Worm (Caenorhabditis elegans) whole organism, late embryonic: ENCODE results near the gene catp-5.
A peak's percentile ranks its signal among the peaks of the same experiment; 100 is the strongest.

Experiments
- C38D4.7 ChIP-seq: fragments of 200-800 bp; sonication (Bioruptor generic); optimal IDR thresholded peaks from 2 replicates; lab custom pipeline; 2018; ENCODE audit warnings: mild to moderate bottlenecking, missing genetic modification characterization, moderate library complexity, missing compliant biosample characterization
- F13H6.1 ChIP-seq: sonication (generic microtip); optimal IDR thresholded peaks from 2 replicates; lab custom pipeline; 2016; ENCODE audit warnings: missing genetic modification characterization, missing compliant biosample characterization
- T23F11.4 ChIP-seq: fragments of 200-800 bp; sonication (Bioruptor generic); optimal IDR thresholded peaks from 2 replicates; lab custom pipeline; 2018; ENCODE audit warnings: mild to moderate bottlenecking, missing genetic modification characterization, missing compliant biosample characterization
- ama-1 ChIP-seq: fragments of 150-350 bp; optimal IDR thresholded peaks from 2 replicates; lab custom pipeline; 2014
- ceh-18 ChIP-seq: sonication (generic microtip); optimal IDR thresholded peaks from 2 replicates; lab custom pipeline; 2016; ENCODE audit warnings: missing genetic modification characterization, missing compliant biosample characterization
- ceh-2 ChIP-seq: sonication (generic microtip); optimal IDR thresholded peaks from 2 replicates; lab custom pipeline; 2016; ENCODE audit warnings: missing genotype, missing genetic modification characterization, missing compliant biosample characterization
- ceh-22 ChIP-seq: sonication (generic microtip); optimal IDR thresholded peaks from 2 replicates; lab custom pipeline; 2017; ENCODE audit warnings: missing biosample characterization, missing genetic modification characterization
- ceh-30 ChIP-seq: fragments of 150-350 bp; optimal IDR thresholded peaks from 2 replicates; lab custom pipeline; 2014; ENCODE audit warnings: missing biosample characterization, missing genetic modification characterization
- ceh-31 ChIP-seq: sonication (generic microtip); optimal IDR thresholded peaks from 2 replicates; lab custom pipeline; 2016; ENCODE audit warnings: missing genetic modification characterization, missing compliant biosample characterization
- ceh-34 ChIP-seq: sonication (generic microtip); optimal IDR thresholded peaks from 2 replicates; lab custom pipeline; 2016; ENCODE audit warnings: mild to moderate bottlenecking, missing genetic modification characterization, missing compliant biosample characterization
- ceh-45 ChIP-seq: fragments of 200-800 bp; sonication (Bioruptor generic); IDR thresholded peaks from 2 replicates; pipeline ENCODE4 v1.3.6; 2022; ENCODE audit warnings: missing genetic modification reagents, missing genetic modification characterization, missing compliant biosample characterization
- elt-2 ChIP-seq: sonication (generic microtip); optimal IDR thresholded peaks from 2 replicates; lab custom pipeline; 2016; ENCODE audit warnings: missing genetic modification reagents, missing genetic modification characterization, missing compliant biosample characterization
- elt-4 ChIP-seq: sonication (generic microtip); optimal IDR thresholded peaks from 2 replicates; lab custom pipeline; 2016; ENCODE audit warnings: missing genetic modification characterization, missing compliant biosample characterization
- ets-4 ChIP-seq: sonication (generic microtip); optimal IDR thresholded peaks from 2 replicates; lab custom pipeline; 2016; ENCODE audit warnings: missing genetic modification characterization, missing compliant biosample characterization
- fax-1 ChIP-seq: sonication (generic microtip); optimal IDR thresholded peaks from 2 replicates; lab custom pipeline; 2016; ENCODE audit warnings: missing genotype, missing genetic modification characterization, missing compliant biosample characterization
- fkh-10 ChIP-seq: fragments of 150-350 bp; optimal IDR thresholded peaks from 2 replicates; lab custom pipeline; 2014; ENCODE audit warnings: missing biosample characterization, missing genetic modification reagents, missing genetic modification characterization
- fkh-6 ChIP-seq: sonication (generic microtip); optimal IDR thresholded peaks from 2 replicates; lab custom pipeline; 2016; ENCODE audit warnings: missing genetic modification characterization, missing compliant biosample characterization
- hlh-30 ChIP-seq: sonication (generic microtip); optimal IDR thresholded peaks from 2 replicates; lab custom pipeline; 2017; ENCODE audit warnings: antibody characterized with exemption, missing genetic modification characterization, missing compliant biosample characterization; ENCODE audit not compliant: insufficient read depth
- hlh-6 ChIP-seq: sonication (generic microtip); optimal IDR thresholded peaks from 2 replicates; lab custom pipeline; 2016; ENCODE audit warnings: missing genotype, missing genetic modification characterization, missing compliant biosample characterization
- hlh-8 ChIP-seq: sonication (generic microtip); optimal IDR thresholded peaks from 2 replicates; lab custom pipeline; 2016; ENCODE audit warnings: missing genotype, missing genetic modification characterization, missing compliant biosample characterization
- lin-11 ChIP-seq: fragments of 200-800 bp; sonication (Bioruptor generic); optimal IDR thresholded peaks from 2 replicates; lab custom pipeline; 2018; ENCODE audit warnings: mild to moderate bottlenecking, missing genetic modification characterization, missing compliant biosample characterization
- madf-2 ChIP-seq: sonication (generic microtip); optimal IDR thresholded peaks from 2 replicates; lab custom pipeline; 2017; ENCODE audit warnings: missing genetic modification characterization, missing compliant biosample characterization
- nfya-1 ChIP-seq: sonication (generic microtip); optimal IDR thresholded peaks from 2 replicates; lab custom pipeline; 2017; ENCODE audit warnings: missing genetic modification characterization, mild to moderate bottlenecking, missing compliant biosample characterization, antibody characterized with exemption, moderate library complexity
- npax-4 ChIP-seq: sonication (generic microtip); optimal IDR thresholded peaks from 2 replicates; lab custom pipeline; 2016; ENCODE audit warnings: missing genetic modification characterization, missing compliant biosample characterization
- pag-3 ChIP-seq: sonication (generic microtip); optimal IDR thresholded peaks from 2 replicates; lab custom pipeline; 2016; ENCODE audit warnings: missing compliant biosample characterization, missing genetic modification characterization, borderline replicate concordance
- pat-9 ChIP-seq: fragments of 200-800 bp; sonication (Bioruptor generic); optimal IDR thresholded peaks from 2 replicates; lab custom pipeline; 2018; ENCODE audit warnings: mild to moderate bottlenecking, missing genetic modification characterization, moderate library complexity, missing compliant biosample characterization
- pqm-1 ChIP-seq: sonication (generic microtip); optimal IDR thresholded peaks from 2 replicates; lab custom pipeline; 2016; ENCODE audit warnings: missing genetic modification characterization, missing compliant biosample characterization
- ref-2 ChIP-seq: sonication (generic microtip); optimal IDR thresholded peaks from 2 replicates; lab custom pipeline; 2016; ENCODE audit warnings: missing genetic modification characterization, missing compliant biosample characterization
- rnt-1 ChIP-seq: sonication (generic microtip); optimal IDR thresholded peaks from 2 replicates; lab custom pipeline; 2016; ENCODE audit warnings: missing genetic modification characterization, missing compliant biosample characterization
- sdc-2 ChIP-seq: sonication (generic microtip); optimal IDR thresholded peaks from 2 replicates; lab custom pipeline; 2016; ENCODE audit warnings: missing genotype, missing genetic modification characterization, missing compliant biosample characterization
- sox-4 ChIP-seq: sonication (generic microtip); optimal IDR thresholded peaks from 2 replicates; lab custom pipeline; 2017; ENCODE audit warnings: mild to moderate bottlenecking, missing genetic modification characterization, inconsistent platforms, missing compliant biosample characterization
- syd-9 ChIP-seq: sonication (generic microtip); optimal IDR thresholded peaks from 2 replicates; lab custom pipeline; 2016; ENCODE audit warnings: mild to moderate bottlenecking, missing genetic modification characterization, moderate library complexity, missing compliant biosample characterization
- tbx-2 ChIP-seq: sonication (generic microtip); optimal IDR thresholded peaks from 2 replicates; lab custom pipeline; 2016; ENCODE audit warnings: missing genetic modification characterization, missing compliant biosample characterization
- tbx-7 ChIP-seq: sonication (generic microtip); optimal IDR thresholded peaks from 2 replicates; lab custom pipeline; 2016; ENCODE audit warnings: missing genotype, missing genetic modification characterization, missing compliant biosample characterization
- ttx-3 ChIP-seq: sonication (generic microtip); optimal IDR thresholded peaks from 2 replicates; lab custom pipeline; 2016; ENCODE audit warnings: missing genetic modification reagents, missing genetic modification characterization, missing compliant biosample characterization
- unc-3 ChIP-seq, 2 experiments: fragments of 200-800 bp in 1 of 2; sonication (Bioruptor generic) in 1 of 2; sonication (generic microtip) in 1 of 2; conservative IDR thresholded peaks in 1 of 2; optimal IDR thresholded peaks in 1 of 2; 2 replicates each; pipeline versions ENCODE4 v1.3.6 to Lab custom; 2016 to 2022; ENCODE audit warnings: missing compliant biosample characterization in 2 of 2, missing genetic modification characterization in 2 of 2, missing genetic modification reagents in 1 of 2
- unc-42 ChIP-seq: sonication (generic microtip); optimal IDR thresholded peaks from 2 replicates; lab custom pipeline; 2016; ENCODE audit warnings: missing genotype, missing genetic modification characterization, missing compliant biosample characterization
- unc-55 ChIP-seq: sonication (generic microtip); optimal IDR thresholded peaks from 2 replicates; lab custom pipeline; 2017; ENCODE audit warnings: missing biosample characterization, missing genetic modification reagents, missing genetic modification characterization
- zip-5 ChIP-seq: sonication (generic microtip); optimal IDR thresholded peaks from 2 replicates; lab custom pipeline; 2016; ENCODE audit warnings: missing genetic modification characterization, missing compliant biosample characterization
- ztf-16 ChIP-seq: sonication (generic microtip); optimal IDR thresholded peaks from 2 replicates; lab custom pipeline; 2017; ENCODE audit warnings: missing genetic modification characterization, missing compliant biosample characterization

Gene catp-5

ce11 chrX:8059999-8060398 lies 38.7 kb downstream of the catp-5 start:
- TF ChIP-seq T23F11.4 (GFP tag; lab: Kevin White, UChicago) = no peak
- TF ChIP-seq ceh-18 (tag; lab: Kevin White, UChicago) = no peak
- no peak for TF ChIP-seq ceh-45 (GFP tag; lab: Robert Waterston, UW)
- TF ChIP-seq sdc-2 = no peak
- TF ChIP-seq unc-3 (GFP tag; conservative IDR thresholded peaks at IDR 0.05; lab: Robert Waterston, UW) = no peak
- no peak for TF ChIP-seq unc-3 (tag; optimal IDR thresholded peaks at IDR 0.05; lab: Kevin White, UChicago)
- no peak for TF ChIP-seq C38D4.7 (GFP tag; lab: Kevin White, UChicago)
- TF ChIP-seq pat-9 (tag; lab: Kevin White, UChicago) = no peak
- TF ChIP-seq syd-9 (tag; lab: Kevin White, UChicago) = no peak
- TF ChIP-seq ets-4 (tag; lab: Kevin White, UChicago) = no peak
- no peak for TF ChIP-seq zip-5 (tag; lab: Kevin White, UChicago)
- TF ChIP-seq ttx-3 (tag; lab: Kevin White, UChicago) = no peak
- no peak for TF ChIP-seq F13H6.1 (tag; lab: Kevin White, UChicago)
- TF ChIP-seq nfya-1 (tag; lab: Kevin White, UChicago) = no peak
- no peak for TF ChIP-seq sox-4 (tag; lab: Kevin White, UChicago)
- TF ChIP-seq, all 69 proteins: peak for 0

DNA sequence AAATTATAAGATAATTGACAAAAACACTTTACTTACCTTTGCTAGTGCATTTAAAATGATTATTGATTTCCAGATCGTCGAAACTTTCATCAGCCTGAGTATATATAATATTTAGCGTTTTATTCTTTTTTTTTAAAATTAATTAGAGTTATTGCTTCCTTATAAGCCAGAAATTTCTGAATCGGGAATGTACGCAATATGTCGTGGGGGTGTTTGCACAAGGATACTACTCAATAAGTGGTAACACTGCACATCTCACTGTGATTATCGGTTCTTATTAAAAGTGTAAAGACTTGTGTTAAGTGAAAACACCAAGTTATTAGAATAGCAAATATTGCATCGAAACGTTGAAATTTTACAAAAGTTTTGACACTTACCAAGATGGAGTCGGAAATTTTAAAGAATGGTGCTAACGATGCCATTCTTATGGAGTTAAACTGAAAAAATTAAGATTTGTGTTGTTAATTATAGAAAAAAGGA lies 40.8 kb downstream of the catp-5 start, which contains the start of gene dim-1:
TSS of gene dim-1 (minus strand) at position 430 of the 480 bp plus-strand sequence.
- TF ChIP-seq ref-2 (tag; lab: Kevin White, UChicago) (no peak), ceh-2 (tag; lab: Kevin White, UChicago) (no peak), ceh-18 (tag; lab: Kevin White, UChicago) (no peak)

DNA sequence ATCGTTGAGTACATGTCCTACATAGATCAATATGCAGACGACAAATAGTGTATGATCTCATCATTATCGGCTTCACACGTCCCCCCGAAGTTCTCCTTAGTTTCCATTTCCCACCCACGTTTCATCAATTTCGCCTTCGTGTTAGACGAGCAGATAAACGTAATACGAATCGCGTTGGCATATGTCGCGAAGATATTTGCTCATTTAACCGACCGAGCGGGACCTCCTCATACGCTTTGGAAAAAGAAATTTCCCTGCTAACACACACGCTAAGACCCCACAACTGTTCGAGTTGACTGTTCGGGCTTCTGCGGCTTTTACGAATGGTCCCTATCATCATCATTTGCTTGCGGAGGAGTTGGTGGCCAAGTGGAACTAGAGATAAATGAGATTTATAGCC lies 44.2 kb downstream of the catp-5 start:
- no peak for TF ChIP-seq ttx-3 (tag; lab: Kevin White, UChicago)
- peak; percentile 3 for TF ChIP-seq ceh-18 (tag; lab: Kevin White, UChicago)
- TF ChIP-seq hlh-30 (tag; lab: Kevin White, UChicago) = no peak
- peak; percentile 42 for TF ChIP-seq ceh-34 (tag; lab: Kevin White, UChicago)
- TF ChIP-seq zip-5 (tag; lab: Kevin White, UChicago) = no peak
- no peak for TF ChIP-seq unc-3 (GFP tag; conservative IDR thresholded peaks at IDR 0.05; lab: Robert Waterston, UW)
- no peak for TF ChIP-seq unc-3 (tag; optimal IDR thresholded peaks at IDR 0.05; lab: Kevin White, UChicago)
- TF ChIP-seq unc-42 (tag; lab: Kevin White, UChicago) = no peak
- peak; percentile 26 for TF ChIP-seq unc-55
- no peak for TF ChIP-seq elt-2 (tag; lab: Kevin White, UChicago)
- no peak for TF ChIP-seq fax-1
- no peak for TF ChIP-seq lin-11 (tag; lab: Kevin White, UChicago)
- peak; percentile 78 for TF ChIP-seq rnt-1 (tag; lab: Kevin White, UChicago)
- TF ChIP-seq madf-2 (tag; lab: Kevin White, UChicago) = no peak

- TF ChIP-seq ceh-34 (tag; lab: Kevin White, UChicago) = peak; percentile 53
- no peak for TF ChIP-seq fax-1
- TF ChIP-seq pqm-1 (tag; lab: Kevin White, UChicago) = no peak
- peak; percentile 90 for TF ChIP-seq ceh-18 (tag; lab: Kevin White, UChicago)
- peak; percentile 8 for TF ChIP-seq F13H6.1 (tag; lab: Kevin White, UChicago)
- no peak for TF ChIP-seq pag-3 (tag; lab: Kevin White, UChicago)
- no peak for TF ChIP-seq ttx-3 (tag; lab: Kevin White, UChicago)
- TF ChIP-seq sdc-2 = peak; percentile 65
- TF ChIP-seq hlh-30 (tag; lab: Kevin White, UChicago) = no peak
- no peak for TF ChIP-seq fkh-10
- TF ChIP-seq npax-4 (tag; lab: Kevin White, UChicago) = no peak
- TF ChIP-seq ama-1 (lab: Kevin White, UChicago) = no peak
- peak; percentile 68 for TF ChIP-seq pat-9 (tag; lab: Kevin White, UChicago)
- no peak for TF ChIP-seq ztf-16 (tag; lab: Kevin White, UChicago)
- no peak for TF ChIP-seq hlh-8 (tag; lab: Kevin White, UChicago)
- TF ChIP-seq nfya-1 (tag; lab: Kevin White, UChicago) = peak; percentile 33
- TF ChIP-seq rnt-1 (tag; lab: Kevin White, UChicago) = peak; percentile 82
- TF ChIP-seq tbx-7 (tag; lab: Kevin White, UChicago) = no peak
- no peak for TF ChIP-seq unc-55
- no peak for TF ChIP-seq ceh-22 (tag; lab: Kevin White, UChicago)
- TF ChIP-seq tbx-2 (tag; lab: Kevin White, UChicago) = peak; percentile 26
- no peak for TF ChIP-seq elt-4 (tag; lab: Kevin White, UChicago)
- TF ChIP-seq ceh-31 (tag; lab: Kevin White, UChicago) = peak; percentile 1
- no peak for TF ChIP-seq ceh-30 (tag; lab: Kevin White, UChicago)
- TF ChIP-seq fkh-6 (tag; lab: Kevin White, UChicago) = peak; percentile 4
- no peak for TF ChIP-seq syd-9 (tag; lab: Kevin White, UChicago)
- no peak for TF ChIP-seq hlh-6 (tag; lab: Kevin White, UChicago)
- no peak for TF ChIP-seq ceh-2 (tag; lab: Kevin White, UChicago)
- no peak for TF ChIP-seq unc-42 (tag; lab: Kevin White, UChicago)
These were observed 45.6 kb downstream of the catp-5 start for ce11 chrX:8053008-8053441.
